Fruit fly (Drosophila melanogaster): Measurements from ENCODE around the gene GstD6.

The GstD6 gene

DNA sequence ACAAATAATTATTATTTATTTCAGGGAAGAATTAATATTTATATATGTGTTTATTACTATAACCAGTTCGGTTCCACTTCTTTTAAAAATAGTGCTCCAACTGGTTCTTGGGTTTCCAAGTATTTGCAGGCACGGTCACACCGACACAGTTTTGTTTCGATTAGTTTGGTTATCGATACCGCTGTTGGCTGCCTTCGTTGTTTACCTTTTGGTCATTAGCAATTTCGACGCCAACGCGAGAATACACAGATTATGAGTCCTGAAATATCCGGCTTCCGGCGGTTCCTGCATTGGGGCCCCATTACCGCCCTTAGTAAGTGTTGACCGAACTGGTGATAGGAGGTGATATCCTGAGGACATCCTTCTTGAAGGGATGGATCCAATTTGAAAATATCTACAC lies 31.2 kb downstream of the GstD6 start, which contains the start of gene CG5196 (continued):
- no peak for TF ChIP-seq GATAe (GFP tag; conservative IDR thresholded peaks at IDR 0.05)
- TF ChIP-seq CG14965 (GFP tag; optimal IDR thresholded peaks at IDR 0.05; ENCODE audit: borderline replicate concordance) = no peak
- TF ChIP-seq CG2202 (tag; optimal IDR thresholded peaks at IDR 0.05) = no peak
- TF ChIP-seq ATbp (GFP tag; optimal IDR thresholded peaks at IDR 0.05) = no peak
- TF ChIP-seq Atf3 (GFP tag; optimal IDR thresholded peaks at IDR 0.05) = no peak
- no peak for TF ChIP-seq Hr78 (GFP tag; optimal IDR thresholded peaks at IDR 0.05)
- peak; percentile 78 for TF ChIP-seq CG12659 (GFP tag; optimal IDR thresholded peaks at IDR 0.05)
- no peak for TF ChIP-seq CG1647 (GFP tag; optimal IDR thresholded peaks at IDR 0.05)
- TF ChIP-seq slou (GFP tag; optimal IDR thresholded peaks at IDR 0.05) = no peak
- TF ChIP-seq cwo (GFP tag; optimal IDR thresholded peaks at IDR 0.05) = no peak
- no peak for TF ChIP-seq sisA (GFP tag; IDR thresholded peaks at IDR 0.05)
- peak; percentile 35 for TF ChIP-seq CG12391 (tag; optimal IDR thresholded peaks at IDR 0.05)
- TF ChIP-seq CG12744 (GFP tag; optimal IDR thresholded peaks at IDR 0.05) = no peak
- no peak for TF ChIP-seq NK7.1 (GFP tag; optimal IDR thresholded peaks at IDR 0.05)
- TF ChIP-seq D19B (GFP tag; optimal IDR thresholded peaks at IDR 0.05) = no peak
- peak; percentile 77 for TF ChIP-seq bbx (GFP tag; IDR thresholded peaks at IDR 0.05; ENCODE audit: partially characterized antibody)
- TF ChIP-seq seq (GFP tag; IDR thresholded peaks at IDR 0.05) = no peak
- no peak for TF ChIP-seq hb (GFP tag; IDR thresholded peaks at IDR 0.05; ENCODE audit: partially characterized antibody)
- TF ChIP-seq wdn (GFP tag; IDR thresholded peaks at IDR 0.05) = no peak
- no peak for TF ChIP-seq CG2889 (GFP tag; IDR thresholded peaks at IDR 0.05)
- no peak for TF ChIP-seq Side (GFP tag; optimal IDR thresholded peaks at IDR 0.05)
- TF ChIP-seq CG17328 (GFP tag; IDR thresholded peaks at IDR 0.05) = no peak
- no peak for TF ChIP-seq mam (GFP tag; optimal IDR thresholded peaks at IDR 0.05)
- TF ChIP-seq bowl (GFP tag; IDR thresholded peaks at IDR 0.05) = no peak
- TF ChIP-seq CG18262 (tag; optimal IDR thresholded peaks at IDR 0.05) = no peak
- no peak for TF ChIP-seq corto (GFP tag; optimal IDR thresholded peaks at IDR 0.05)
- TF ChIP-seq CG4424 (GFP tag; optimal IDR thresholded peaks at IDR 0.05) = no peak
- TF ChIP-seq lola (GFP tag; optimal IDR thresholded peaks at IDR 0.05) = no peak
- no peak for TF ChIP-seq onecut (GFP tag; IDR thresholded peaks at IDR 0.05)
- TF ChIP-seq Hand (GFP tag; optimal IDR thresholded peaks at IDR 0.05) = no peak
- TF ChIP-seq CG2116 (GFP tag; optimal IDR thresholded peaks at IDR 0.05) = peak; percentile 73
- peak; percentile 66 for TF ChIP-seq knrl (GFP tag; IDR thresholded peaks at IDR 0.05; ENCODE audit: partially characterized antibody)
- no peak for TF ChIP-seq Sox102F (GFP tag; optimal IDR thresholded peaks at IDR 0.05)
- TF ChIP-seq pnt (GFP tag; optimal IDR thresholded peaks at IDR 0.05) = no peak
- no peak for TF ChIP-seq nau (GFP tag; optimal IDR thresholded peaks at IDR 0.05)
- no peak for TF ChIP-seq dm (GFP tag; optimal IDR thresholded peaks at IDR 0.05)
- peak; percentile 13 for TF ChIP-seq CG10147 (GFP tag; optimal IDR thresholded peaks at IDR 0.05)
- TF ChIP-seq fd64A (GFP tag; optimal IDR thresholded peaks at IDR 0.05) = no peak
- TF ChIP-seq CG9727 (GFP tag; optimal IDR thresholded peaks at IDR 0.05) = no peak
- TF ChIP-seq CkIIα-i1 (GFP tag; IDR thresholded peaks at IDR 0.05) = no peak
- no peak for TF ChIP-seq CG3407 (GFP tag; optimal IDR thresholded peaks at IDR 0.05)
- TF ChIP-seq vvl (GFP tag; IDR thresholded peaks at IDR 0.05) = peak; percentile 44; the same call in 1 of the 2 replicates
- TF ChIP-seq CG11695 (GFP tag; IDR thresholded peaks at IDR 0.05) = no peak
- no peak for TF ChIP-seq CG8765 (GFP tag; IDR thresholded peaks at IDR 0.05)
- no peak for TF ChIP-seq crc (GFP tag; optimal IDR thresholded peaks at IDR 0.05)
- peak; percentile 72 for TF ChIP-seq Opbp (GFP tag; IDR thresholded peaks at IDR 0.05; ENCODE audit: partially characterized antibody)
- peak; percentile 64 for TF ChIP-seq exex (tag; optimal IDR thresholded peaks at IDR 0.05)
- TF ChIP-seq Fer1 (GFP tag; optimal IDR thresholded peaks at IDR 0.05) = peak; percentile 38
- peak; percentile 25 for TF ChIP-seq CG7987 (GFP tag; optimal IDR thresholded peaks at IDR 0.05)
- no peak for TF ChIP-seq CG18476 (GFP tag; optimal IDR thresholded peaks at IDR 0.05)
- no peak for TF ChIP-seq Mrtf (GFP tag; IDR thresholded peaks at IDR 0.05)
